Worm (Caenorhabditis elegans) whole organism, L2 larva: ENCODE results near the gene sptf-2.

ENCODE experiments used
- C34F6.9 ChIP-seq: fragments of 150-350 bp; optimal IDR thresholded peaks from 2 replicates; lab custom pipeline; 2014; ENCODE audit warnings: missing biosample characterization, missing genetic modification characterization
- F13H6.1 ChIP-seq: sonication (generic microtip); optimal IDR thresholded peaks from 2 replicates; lab custom pipeline; 2016; ENCODE audit warnings: missing genetic modification characterization, missing compliant biosample characterization
- R02D3.7 ChIP-seq: fragments of 150-350 bp; optimal IDR thresholded peaks from 2 replicates; lab custom pipeline; 2014; ENCODE audit warnings: missing biosample characterization, missing genetic modification characterization
- Y55F3AM.14 ChIP-seq: fragments of 200-800 bp; sonication (Bioruptor generic); optimal IDR thresholded peaks from 2 replicates; lab custom pipeline; 2018; ENCODE audit warnings: mild to moderate bottlenecking, missing genetic modification characterization, missing compliant biosample characterization
- ZK546.5 ChIP-seq: sonication (generic microtip); optimal IDR thresholded peaks from 2 replicates; lab custom pipeline; 2017; ENCODE audit warnings: missing biosample characterization, missing genetic modification characterization
- alr-1 ChIP-seq: fragments of 150-350 bp; optimal IDR thresholded peaks from 2 replicates; lab custom pipeline; 2014; ENCODE audit warnings: missing biosample characterization, missing genetic modification characterization
- aly-2 ChIP-seq: fragments of 150-350 bp; optimal IDR thresholded peaks from 2 replicates; lab custom pipeline; 2014; ENCODE audit warnings: missing biosample characterization, missing genetic modification characterization
- ama-1 ChIP-seq: fragments of 150-350 bp; optimal IDR thresholded peaks from 2 replicates; lab custom pipeline; 2018; ENCODE audit warnings: inconsistent platforms
- blmp-1 ChIP-seq: sonication (generic microtip); optimal IDR thresholded peaks from 2 replicates; lab custom pipeline; 2017; ENCODE audit warnings: missing genetic modification characterization, mild to moderate bottlenecking, missing compliant biosample characterization, antibody characterized with exemption, moderate library complexity; ENCODE audit not compliant: insufficient read depth
- ceh-16 ChIP-seq: fragments of 150-350 bp; optimal IDR thresholded peaks from 2 replicates; lab custom pipeline; 2014; ENCODE audit warnings: missing biosample characterization, missing genetic modification characterization
- ceh-82 ChIP-seq: fragments of 150-350 bp; optimal IDR thresholded peaks from 2 replicates; lab custom pipeline; 2014; ENCODE audit warnings: missing biosample characterization, missing genetic modification characterization
- crh-2 ChIP-seq: sonication (generic microtip); optimal IDR thresholded peaks from 2 replicates; lab custom pipeline; 2017; ENCODE audit warnings: missing biosample characterization, missing genetic modification characterization
- dmd-4 ChIP-seq: sonication (generic microtip); optimal IDR thresholded peaks from 2 replicates; lab custom pipeline; 2017; ENCODE audit warnings: missing biosample characterization, missing genetic modification characterization
- elt-1 ChIP-seq: fragments of 150-350 bp; optimal IDR thresholded peaks from 2 replicates; lab custom pipeline; 2014; ENCODE audit warnings: missing biosample characterization, missing genetic modification characterization
- gmeb-1 ChIP-seq: fragments of 150-350 bp; optimal IDR thresholded peaks from 2 replicates; lab custom pipeline; 2014; ENCODE audit warnings: missing biosample characterization, missing genetic modification characterization
- lin-11 ChIP-seq: fragments of 150-350 bp; sonication (generic microtip); optimal IDR thresholded peaks from 2 replicates; lab custom pipeline; 2014; ENCODE audit warnings: missing biosample characterization, missing genetic modification characterization, inconsistent platforms, mixed read lengths
- lin-13 ChIP-seq: fragments of 150-350 bp; optimal IDR thresholded peaks from 2 replicates; lab custom pipeline; 2014; ENCODE audit warnings: missing biosample characterization, missing genetic modification reagents, missing genetic modification characterization
- lin-39 ChIP-seq: fragments of 150-350 bp; optimal IDR thresholded peaks from 2 replicates; lab custom pipeline; 2014; ENCODE audit warnings: missing biosample characterization, missing genetic modification reagents, missing genetic modification characterization
- lsy-2 ChIP-seq, 2 experiments: fragments of 150-350 bp in 1 of 2; sonication (generic microtip) in 1 of 2; optimal IDR thresholded peaks; 2 replicates each; lab custom pipeline; 2014 to 2017; ENCODE audit warnings: missing biosample characterization in 2 of 2, missing genetic modification characterization in 2 of 2
- mab-5 ChIP-seq: fragments of 150-350 bp; optimal IDR thresholded peaks from 2 replicates; lab custom pipeline; 2014; ENCODE audit warnings: missing biosample characterization, missing genetic modification characterization
- mbf-1 ChIP-seq: sonication (generic microtip); optimal IDR thresholded peaks from 2 replicates; lab custom pipeline; 2017; ENCODE audit warnings: missing biosample characterization, missing genetic modification characterization
- mdl-1 ChIP-seq, 2 experiments: fragments of 150-350 bp in 1 of 2; sonication (generic microtip) in 1 of 2; optimal IDR thresholded peaks; 2 replicates each; lab custom pipeline; 2017; ENCODE audit warnings: missing biosample characterization in 2 of 2, missing genetic modification characterization in 2 of 2
- nhr-10 ChIP-seq: sonication (generic microtip); optimal IDR thresholded peaks from 2 replicates; lab custom pipeline; 2017; ENCODE audit warnings: missing biosample characterization, missing genetic modification characterization
- nhr-11 ChIP-seq: fragments of 150-350 bp; optimal IDR thresholded peaks from 2 replicates; lab custom pipeline; 2014; ENCODE audit warnings: missing biosample characterization, missing genetic modification characterization
- nhr-12 ChIP-seq: fragments of 150-350 bp; optimal IDR thresholded peaks from 2 replicates; lab custom pipeline; 2014; ENCODE audit warnings: missing biosample characterization, missing genetic modification characterization
- nhr-129 ChIP-seq: fragments of 150-350 bp; optimal IDR thresholded peaks from 2 replicates; lab custom pipeline; 2014; ENCODE audit warnings: missing biosample characterization, missing genetic modification characterization
- nhr-21 ChIP-seq: fragments of 150-350 bp; optimal IDR thresholded peaks from 2 replicates; lab custom pipeline; 2014; ENCODE audit warnings: missing biosample characterization, missing genetic modification characterization
- nhr-77 ChIP-seq: fragments of 150-350 bp; optimal IDR thresholded peaks from 2 replicates; lab custom pipeline; 2014; ENCODE audit warnings: missing biosample characterization, missing genetic modification characterization
- peb-1 ChIP-seq: fragments of 150-350 bp; optimal IDR thresholded peaks from 2 replicates; lab custom pipeline; 2014; ENCODE audit warnings: missing biosample characterization, missing genetic modification characterization
- sem-4 ChIP-seq: fragments of 150-350 bp; optimal IDR thresholded peaks from 2 replicates; lab custom pipeline; 2014; ENCODE audit warnings: missing biosample characterization, missing genetic modification reagents, missing genetic modification characterization
- skn-1 ChIP-seq: sonication (generic microtip); optimal IDR thresholded peaks from 2 replicates; lab custom pipeline; 2017; ENCODE audit warnings: missing biosample characterization, missing genetic modification characterization
- unc-39 ChIP-seq: fragments of 150-350 bp; optimal IDR thresholded peaks from 2 replicates; lab custom pipeline; 2014; ENCODE audit warnings: missing biosample characterization, missing genetic modification characterization
- unc-55 ChIP-seq: fragments of 150-350 bp; sonication (generic microtip); optimal IDR thresholded peaks from 3 replicates; lab custom pipeline; 2014; ENCODE audit warnings: missing biosample characterization, missing genetic modification reagents, missing genetic modification characterization
- ztf-1 ChIP-seq: fragments of 200-800 bp; sonication (Bioruptor generic); conservative IDR thresholded peaks from 2 replicates; pipeline ENCODE4 v1.3.6; 2022; ENCODE audit warnings: missing genetic modification characterization, missing compliant biosample characterization
- ztf-11 ChIP-seq: sonication (generic microtip); optimal IDR thresholded peaks from 2 replicates; lab custom pipeline; 2017; ENCODE audit warnings: missing biosample characterization, missing genetic modification characterization
- ztf-4 ChIP-seq: fragments of 150-350 bp; optimal IDR thresholded peaks from 2 replicates; lab custom pipeline; 2014; ENCODE audit warnings: missing biosample characterization, missing genetic modification characterization

The sptf-2 gene

DNA sequence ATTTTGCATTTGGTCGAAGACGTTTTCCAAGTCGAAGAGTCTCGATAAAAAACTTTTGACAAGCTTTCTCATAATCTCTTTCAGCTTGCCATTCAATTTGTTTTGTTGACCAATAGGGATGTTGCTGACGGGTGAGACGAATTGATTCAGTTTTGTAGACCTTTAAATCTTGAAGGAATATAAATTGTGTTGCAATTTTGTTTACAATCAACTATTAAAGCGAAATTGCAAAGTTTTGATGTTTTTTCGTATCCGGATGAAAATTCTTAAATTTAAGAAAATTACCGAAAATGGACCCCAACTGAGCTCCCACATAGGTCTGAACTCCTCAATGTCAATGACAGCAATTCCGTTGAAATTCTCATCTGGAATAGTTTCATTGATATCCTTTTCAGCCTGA lies 9.1 kb upstream of the sptf-2 start:
- TF ChIP-seq ztf-11 (tag; lab: Kevin White, UChicago) = no peak
- no peak for TF ChIP-seq gmeb-1 (tag; lab: Kevin White, UChicago)
- TF ChIP-seq ceh-16 = no peak
- no peak for TF ChIP-seq ama-1 (lab: Kevin White, UChicago)
- no peak for TF ChIP-seq unc-55 (GFP tag; lab: Kevin White, UChicago)
- no peak for TF ChIP-seq ceh-82 (tag; lab: Kevin White, UChicago)

DNA sequence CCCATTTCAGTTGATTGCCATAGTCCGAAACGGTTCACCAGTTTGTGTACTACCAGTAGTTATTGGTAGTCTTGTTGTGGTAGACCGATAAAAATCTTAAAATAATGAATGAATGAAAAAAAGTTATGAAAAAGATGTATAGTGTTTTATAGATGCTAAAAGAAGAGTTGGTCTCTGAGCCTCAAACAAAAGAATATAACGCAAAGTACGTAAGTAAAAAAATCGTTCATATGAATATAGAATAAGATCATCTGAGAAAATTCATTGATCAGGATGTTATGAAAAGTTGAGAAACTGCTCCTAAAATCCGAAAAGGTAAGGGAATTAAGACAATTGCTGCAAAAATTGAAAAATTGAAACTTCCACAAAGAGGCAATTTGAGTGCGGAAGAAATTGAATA lies 7.7 kb upstream of the sptf-2 start, which contains the start of gene chhy-1:
Gene chhy-1, minus strand, starts transcription at position 101 of the 400 bp plus-strand sequence.
- TF ChIP-seq ZK546.5 (tag; lab: Kevin White, UChicago) (no peak), aly-2 (tag; lab: Kevin White, UChicago) (no peak), dmd-4 (tag; lab: Kevin White, UChicago) (no peak), alr-1 (tag; lab: Kevin White, UChicago) (no peak), nhr-12 (no peak), elt-1 (no peak), mab-5 (tag; lab: Kevin White, UChicago) (no peak), mbf-1 (tag; lab: Kevin White, UChicago) (no peak), nhr-11 (tag; lab: Kevin White, UChicago) (no peak)
- TF ChIP-seq, all 48 proteins: peak for 0

ce11 chrII:8621883-8622282 lies 3.4 kb upstream of the sptf-2 start, which contains the start of gene T22C8.3:
TSS of gene T22C8.3 (minus strand) at chrII:8621983.
- TF ChIP-seq ama-1 (lab: Kevin White, UChicago) = no peak
- no peak for TF ChIP-seq lin-39
- TF ChIP-seq mbf-1 (tag; lab: Kevin White, UChicago) = no peak
- no peak for TF ChIP-seq nhr-129
- no peak for TF ChIP-seq elt-1

- no peak for TF ChIP-seq mdl-1 (tag; optimal IDR thresholded peaks at IDR 0.05; lab: Kevin White, UChicago)
Measured at ce11 chrII:8623396-8623795, 1.9 kb upstream of the sptf-2 start, which contains the start of gene T22C8.4. TSS of gene T22C8.4 (minus strand) at chrII:8623496.

- TF ChIP-seq lin-39 = no peak
- no peak for TF ChIP-seq ztf-1 (GFP tag; lab: Robert Waterston, UW)
- no peak for TF ChIP-seq unc-55 (GFP tag; lab: Kevin White, UChicago)
- TF ChIP-seq R02D3.7 = no peak
- no peak for TF ChIP-seq lin-11 (tag; lab: Kevin White, UChicago)
- no peak for TF ChIP-seq nhr-21
- TF ChIP-seq nhr-10 (tag; lab: Kevin White, UChicago) = no peak
- TF ChIP-seq ztf-4 (tag; lab: Kevin White, UChicago) = no peak
- no peak for TF ChIP-seq ztf-11 (tag; lab: Kevin White, UChicago)
Measured at ce11 chrII:8626598-8626997, 1.3 kb downstream of the sptf-2 start.

DNA sequence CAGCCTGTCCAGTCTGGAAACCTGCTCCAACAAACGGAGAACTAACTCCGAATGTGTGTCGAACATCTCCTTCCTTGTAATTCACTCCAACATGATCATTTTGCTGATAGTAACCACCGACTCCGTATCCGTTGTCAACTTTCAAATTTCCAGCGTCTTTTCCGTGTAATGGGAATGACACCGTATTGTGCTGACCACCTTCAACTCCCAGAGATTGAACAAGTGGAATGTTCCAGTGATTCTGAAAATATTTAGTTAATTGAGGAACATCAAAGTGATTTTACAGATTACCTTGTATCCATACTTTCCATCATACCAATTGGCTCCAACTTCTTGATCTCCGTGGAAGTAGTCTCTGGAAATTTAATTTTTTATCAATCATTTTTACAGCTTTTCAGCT lies 2.6 kb downstream of the sptf-2 start:
- no peak for TF ChIP-seq F13H6.1 (tag; lab: Kevin White, UChicago)
- TF ChIP-seq sem-4 (tag; lab: Kevin White, UChicago) = no peak
- no peak for TF ChIP-seq Y55F3AM.14
- no peak for TF ChIP-seq ztf-1 (GFP tag; lab: Robert Waterston, UW)
- no peak for TF ChIP-seq aly-2 (tag; lab: Kevin White, UChicago)
- no peak for TF ChIP-seq ztf-4 (tag; lab: Kevin White, UChicago)
- TF ChIP-seq dmd-4 (tag; lab: Kevin White, UChicago) = no peak

DNA sequence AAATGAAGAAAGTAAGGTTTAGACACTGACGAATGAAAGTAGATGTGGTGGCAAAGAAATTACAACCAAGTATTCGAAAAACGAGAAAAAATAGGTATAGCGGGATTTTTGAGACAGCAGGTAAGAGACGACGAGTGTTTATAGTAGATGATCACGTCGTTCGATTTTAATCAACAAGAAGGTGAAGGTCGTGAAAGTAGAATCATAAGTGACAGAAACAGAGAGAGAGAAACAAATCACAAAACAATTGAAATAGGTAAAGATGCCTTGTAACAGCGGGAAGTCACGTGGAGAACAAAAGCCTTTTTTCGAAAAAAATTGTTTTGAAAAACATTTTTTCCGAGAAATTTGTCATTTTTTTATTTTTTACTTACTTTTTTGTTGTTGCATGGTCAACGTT lies 4.8 kb downstream of the sptf-2 start, which contains the start of gene T22C8.6:
Gene T22C8.6, minus strand, starts transcription at position 194 of the 400 bp plus-strand sequence.
- TF ChIP-seq crh-2 (tag; lab: Kevin White, UChicago) = no peak
- TF ChIP-seq blmp-1 (tag; lab: Kevin White, UChicago) = peak; percentile 17

DNA sequence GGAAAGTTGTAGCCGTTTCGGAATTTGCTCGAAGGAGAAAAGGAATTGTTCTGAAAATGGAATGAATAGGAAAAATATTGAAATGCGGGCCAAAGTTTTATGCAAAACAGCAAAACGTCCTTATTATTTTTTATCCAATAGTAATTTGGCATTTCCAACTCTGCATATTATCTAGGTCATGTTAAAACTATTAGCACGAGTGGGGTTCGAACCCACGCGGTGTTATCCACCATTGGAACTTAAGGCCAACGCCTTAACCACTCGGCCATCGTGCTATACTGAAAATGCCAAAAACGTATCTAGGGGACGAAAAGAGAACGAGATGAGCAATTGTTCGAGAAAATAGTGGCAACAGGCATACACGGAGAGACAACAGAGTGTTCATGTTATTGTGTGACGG lies 6.5 kb downstream of the sptf-2 start:
- TF ChIP-seq skn-1 (no peak), unc-39 (tag; lab: Kevin White, UChicago) (no peak), Y55F3AM.14 (no peak), gmeb-1 (tag; lab: Kevin White, UChicago) (no peak), unc-55 (GFP tag; lab: Kevin White, UChicago) (no peak), lin-13 (no peak), nhr-12 (no peak), ztf-1 (GFP tag; lab: Robert Waterston, UW) (no peak), lsy-2 (tag; optimal IDR thresholded peaks at IDR 0.05; lab: Kevin White, UChicago) (no peak), C34F6.9 (tag; lab: Kevin White, UChicago) (no peak), nhr-77 (tag; lab: Kevin White, UChicago) (no peak), peb-1 (tag; lab: Kevin White, UChicago) (no peak)
